Worm (Caenorhabditis elegans) whole organism, late embryonic: ENCODE results near the gene C43H6.12.

Source experiments
- C38D4.7 ChIP-seq: fragments of 200-800 bp; sonication (Bioruptor generic); optimal IDR thresholded peaks from 2 replicates; lab custom pipeline; 2018; ENCODE audit warnings: mild to moderate bottlenecking, missing genetic modification characterization, moderate library complexity, missing compliant biosample characterization
- K09A11.1 ChIP-seq: sonication (generic microtip); optimal IDR thresholded peaks from 2 replicates; lab custom pipeline; 2017; ENCODE audit warnings: antibody characterized with exemption, mild to moderate bottlenecking, missing genetic modification characterization, missing compliant biosample characterization; ENCODE audit not compliant: insufficient read depth
- ceh-30 ChIP-seq: fragments of 150-350 bp; optimal IDR thresholded peaks from 2 replicates; lab custom pipeline; 2014; ENCODE audit warnings: missing biosample characterization, missing genetic modification characterization
- ceh-31 ChIP-seq: sonication (generic microtip); optimal IDR thresholded peaks from 2 replicates; lab custom pipeline; 2016; ENCODE audit warnings: missing genetic modification characterization, missing compliant biosample characterization
- ceh-48 ChIP-seq: sonication (generic microtip); optimal IDR thresholded peaks from 2 replicates; lab custom pipeline; 2016; ENCODE audit warnings: missing genetic modification characterization, inconsistent platforms, missing compliant biosample characterization
- ceh-6 ChIP-seq: fragments of 200-800 bp; sonication (Bioruptor generic); optimal IDR thresholded peaks from 2 replicates; lab custom pipeline; 2018; ENCODE audit warnings: mild to moderate bottlenecking, missing genetic modification characterization, missing compliant biosample characterization
- elt-2 ChIP-seq: sonication (generic microtip); optimal IDR thresholded peaks from 2 replicates; lab custom pipeline; 2016; ENCODE audit warnings: missing genetic modification reagents, missing genetic modification characterization, missing compliant biosample characterization
- hlh-13 ChIP-seq: fragments of 200-800 bp; sonication (Bioruptor generic); optimal IDR thresholded peaks from 2 replicates; lab custom pipeline; 2018; ENCODE audit warnings: mild to moderate bottlenecking, missing genetic modification characterization, missing compliant biosample characterization
- hlh-15 ChIP-seq: sonication (generic microtip); optimal IDR thresholded peaks from 2 replicates; lab custom pipeline; 2016; ENCODE audit warnings: missing genetic modification characterization, missing compliant biosample characterization
- hlh-30 ChIP-seq: sonication (generic microtip); optimal IDR thresholded peaks from 2 replicates; lab custom pipeline; 2017; ENCODE audit warnings: antibody characterized with exemption, missing genetic modification characterization, missing compliant biosample characterization; ENCODE audit not compliant: insufficient read depth
- hlh-6 ChIP-seq: sonication (generic microtip); optimal IDR thresholded peaks from 2 replicates; lab custom pipeline; 2016; ENCODE audit warnings: missing genotype, missing genetic modification characterization, missing compliant biosample characterization
- hlh-8 ChIP-seq: sonication (generic microtip); optimal IDR thresholded peaks from 2 replicates; lab custom pipeline; 2016; ENCODE audit warnings: missing genotype, missing genetic modification characterization, missing compliant biosample characterization
- lin-11 ChIP-seq: fragments of 200-800 bp; sonication (Bioruptor generic); optimal IDR thresholded peaks from 2 replicates; lab custom pipeline; 2018; ENCODE audit warnings: mild to moderate bottlenecking, missing genetic modification characterization, missing compliant biosample characterization
- pag-3 ChIP-seq: sonication (generic microtip); optimal IDR thresholded peaks from 2 replicates; lab custom pipeline; 2016; ENCODE audit warnings: missing compliant biosample characterization, missing genetic modification characterization, borderline replicate concordance
- pqm-1 ChIP-seq: sonication (generic microtip); optimal IDR thresholded peaks from 2 replicates; lab custom pipeline; 2016; ENCODE audit warnings: missing genetic modification characterization, missing compliant biosample characterization
- rnt-1 ChIP-seq: sonication (generic microtip); optimal IDR thresholded peaks from 2 replicates; lab custom pipeline; 2016; ENCODE audit warnings: missing genetic modification characterization, missing compliant biosample characterization
- sox-4 ChIP-seq: sonication (generic microtip); optimal IDR thresholded peaks from 2 replicates; lab custom pipeline; 2017; ENCODE audit warnings: mild to moderate bottlenecking, missing genetic modification characterization, inconsistent platforms, missing compliant biosample characterization
- syd-9 ChIP-seq: sonication (generic microtip); optimal IDR thresholded peaks from 2 replicates; lab custom pipeline; 2016; ENCODE audit warnings: mild to moderate bottlenecking, missing genetic modification characterization, moderate library complexity, missing compliant biosample characterization
- tbx-2 ChIP-seq: sonication (generic microtip); optimal IDR thresholded peaks from 2 replicates; lab custom pipeline; 2016; ENCODE audit warnings: missing genetic modification characterization, missing compliant biosample characterization
- unc-42 ChIP-seq: sonication (generic microtip); optimal IDR thresholded peaks from 2 replicates; lab custom pipeline; 2016; ENCODE audit warnings: missing genotype, missing genetic modification characterization, missing compliant biosample characterization
- unc-55 ChIP-seq: sonication (generic microtip); optimal IDR thresholded peaks from 2 replicates; lab custom pipeline; 2017; ENCODE audit warnings: missing biosample characterization, missing genetic modification reagents, missing genetic modification characterization
- unc-86 ChIP-seq: sonication (generic microtip); optimal IDR thresholded peaks from 2 replicates; lab custom pipeline; 2016; ENCODE audit warnings: missing genetic modification characterization, missing compliant biosample characterization

Gene C43H6.12

DNA sequence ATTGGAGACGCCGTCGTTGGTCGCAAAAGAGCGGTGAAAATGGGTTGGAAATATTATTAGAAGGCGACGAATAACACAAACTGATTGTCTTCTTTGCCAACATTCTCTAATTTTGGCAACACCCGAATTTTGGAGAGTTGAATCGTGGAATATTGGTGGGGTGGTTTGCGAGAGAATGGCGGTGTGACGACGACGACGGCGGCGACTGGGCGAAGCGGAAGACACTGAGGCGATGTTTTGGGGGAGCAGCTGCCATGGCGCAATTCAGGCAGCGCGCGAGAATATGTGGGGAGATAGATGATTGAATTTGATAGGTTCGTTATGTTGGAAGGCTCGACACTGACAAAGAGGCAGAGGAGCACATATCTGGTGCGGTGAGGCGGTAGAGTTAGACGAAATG, 41.6 kb downstream of the C43H6.12 start:
- TF ChIP-seq ceh-6 (GFP tag; lab: Kevin White, UChicago), result peak; percentile 12
- peak; percentile 83 for TF ChIP-seq unc-42 (tag; lab: Kevin White, UChicago)
- TF ChIP-seq hlh-15, result no peak

DNA sequence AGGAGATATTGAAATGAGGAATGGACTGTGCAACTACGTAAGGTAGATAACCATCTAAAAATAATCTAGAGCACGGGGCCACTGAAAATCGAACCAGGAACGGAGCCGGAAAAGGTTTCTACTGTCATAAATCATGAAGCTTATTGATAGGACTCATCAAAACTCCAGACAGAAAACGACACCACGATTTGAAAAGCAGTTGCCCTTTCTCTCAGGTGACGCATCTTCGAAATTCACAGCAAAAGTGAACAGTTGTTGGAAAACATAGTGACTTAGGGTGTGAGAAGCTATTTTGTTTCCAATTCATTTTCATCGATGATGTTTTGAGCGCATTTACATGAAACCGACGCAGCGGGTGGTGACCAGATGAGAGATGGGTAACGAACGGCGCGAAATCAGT, 42.9 kb downstream of the C43H6.12 start:
- TF ChIP-seq C38D4.7 (GFP tag; lab: Kevin White, UChicago) (no peak), hlh-13 (GFP tag; lab: Kevin White, UChicago) (no peak), rnt-1 (tag; lab: Kevin White, UChicago) (peak; percentile 20), sox-4 (no peak), unc-55 (peak; percentile 49)
- TF ChIP-seq, all 69 proteins: peak for 2

DNA sequence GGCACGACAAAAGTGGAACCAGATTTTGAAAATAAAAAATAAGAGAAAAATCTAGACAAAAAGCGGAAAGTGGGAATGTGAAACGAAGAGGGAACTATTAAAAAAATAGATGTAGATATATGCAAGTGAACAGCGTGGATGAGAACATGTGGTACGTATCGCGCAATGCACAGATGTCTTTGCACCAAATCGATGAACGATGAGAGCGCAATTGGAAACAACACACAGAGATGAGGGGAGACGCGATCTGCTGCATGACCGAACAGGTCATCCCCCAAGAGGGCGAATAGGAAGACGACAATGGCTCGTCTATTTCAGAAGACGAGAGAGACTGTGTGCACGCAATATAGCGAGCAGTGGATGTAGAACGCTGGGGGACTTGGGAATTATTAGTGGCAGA, 43.3 kb downstream of the C43H6.12 start:
- TF ChIP-seq ceh-48 (tag; lab: Kevin White, UChicago) (no peak), tbx-2 (peak; percentile 12), ceh-31 (tag; lab: Kevin White, UChicago) (peak; percentile 39), hlh-30 (tag; lab: Kevin White, UChicago) (peak; percentile 6), lin-11 (tag; lab: Kevin White, UChicago) (no peak), pqm-1 (tag; lab: Kevin White, UChicago) (no peak), elt-2 (tag; lab: Kevin White, UChicago) (peak; percentile 2)

DNA sequence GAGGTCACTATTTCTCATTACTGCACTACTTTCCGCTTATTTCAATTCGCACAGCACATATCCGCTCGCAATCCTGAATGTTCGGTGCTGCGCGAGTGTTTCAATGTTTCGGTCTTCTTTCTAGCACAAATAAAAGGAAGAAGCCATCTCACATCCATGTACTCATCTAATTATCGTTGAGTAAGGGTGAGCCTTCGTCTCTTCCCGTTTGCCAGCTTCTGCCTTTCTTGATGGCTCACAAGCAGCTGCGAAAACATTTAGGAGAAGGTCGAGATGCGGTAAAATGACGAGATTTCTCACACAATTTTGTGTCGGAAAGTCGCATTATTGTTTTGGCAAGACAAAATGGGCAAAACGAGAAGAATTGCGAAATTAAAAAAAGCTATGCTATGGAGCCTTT, 45.5 kb downstream of the C43H6.12 start:
- TF ChIP-seq ceh-31 (tag; lab: Kevin White, UChicago), result peak; percentile 50
- TF ChIP-seq pag-3 (tag; lab: Kevin White, UChicago), result no peak
- TF ChIP-seq hlh-8 (tag; lab: Kevin White, UChicago), result no peak
- peak; percentile 67 for TF ChIP-seq unc-42 (tag; lab: Kevin White, UChicago)
- TF ChIP-seq, all 69 proteins: peak for 2

DNA sequence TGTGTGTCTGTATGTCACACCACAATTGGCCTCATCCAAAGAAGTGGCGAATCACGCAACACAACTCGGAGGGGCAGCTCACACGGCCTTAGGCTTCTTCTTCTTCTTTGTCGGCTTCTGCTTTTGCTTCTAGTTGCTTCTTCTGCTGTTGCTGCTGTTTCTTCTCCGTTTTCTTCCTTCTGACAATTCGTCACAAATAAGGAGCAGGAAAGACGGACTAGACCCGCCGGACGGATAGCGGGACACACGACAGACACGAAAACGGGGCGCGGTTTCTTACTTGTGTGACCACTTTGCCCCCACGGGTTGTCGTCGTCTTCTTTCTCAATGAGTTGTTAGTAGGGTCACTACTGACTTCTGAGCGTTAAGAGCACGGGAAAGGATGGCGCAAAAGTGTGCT, 46.7 kb downstream of the C43H6.12 start:
- TF ChIP-seq sox-4 (no peak), unc-86 (tag; lab: Kevin White, UChicago) (no peak), unc-42 (tag; lab: Kevin White, UChicago) (peak; percentile 65), pag-3 (tag; lab: Kevin White, UChicago) (peak; percentile 10), hlh-15 (no peak)
- TF ChIP-seq, all 69 proteins: peak for 2

DNA sequence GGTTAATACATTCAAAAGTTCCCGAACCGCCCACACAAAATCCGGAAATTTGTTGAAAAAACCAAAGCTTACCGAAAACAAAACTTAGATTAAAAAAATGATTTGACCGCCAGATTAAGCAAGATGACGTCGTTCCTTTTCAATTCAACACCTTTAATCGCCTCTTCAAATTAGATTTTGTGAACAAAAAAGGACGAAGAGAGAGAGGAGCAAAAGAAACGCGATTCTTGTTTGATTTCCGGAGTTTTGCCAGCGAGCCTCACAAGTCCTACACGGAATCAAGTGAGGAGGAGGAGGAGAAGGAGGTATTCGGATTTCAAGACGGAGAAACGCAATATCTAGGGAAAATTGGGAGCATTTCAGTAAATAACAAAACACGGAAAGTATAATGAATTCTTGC, 48.1 kb downstream of the C43H6.12 start:
- TF ChIP-seq syd-9 (tag; lab: Kevin White, UChicago) (no peak), ceh-30 (tag; lab: Kevin White, UChicago) (no peak), pqm-1 (tag; lab: Kevin White, UChicago) (no peak), hlh-6 (tag; lab: Kevin White, UChicago) (no peak), K09A11.1 (tag; lab: Kevin White, UChicago) (no peak)
- TF ChIP-seq, all 69 proteins: peak for 0
